Worm (Caenorhabditis elegans): ENCODE measurements around the gene fipr-1.

Gene fipr-1

DNA sequence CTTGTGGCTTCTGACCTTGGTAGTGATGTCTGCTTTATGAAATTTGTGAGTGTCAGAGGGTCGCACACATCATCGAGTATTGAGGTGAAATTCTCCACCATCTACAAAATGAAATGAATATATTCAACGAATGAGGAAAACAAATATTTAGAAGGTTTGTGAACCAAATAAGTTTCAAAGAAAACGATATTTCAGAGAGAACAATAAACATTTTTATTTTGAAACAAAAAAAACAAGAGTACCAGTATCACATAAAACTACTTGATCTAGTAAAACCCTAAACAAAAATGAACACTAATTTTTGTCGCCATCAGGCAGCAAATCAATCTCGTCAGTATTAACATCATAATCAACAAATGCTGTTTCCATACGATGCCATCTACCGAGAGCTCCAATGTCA is 44.5 kb downstream of the fipr-1 start, which contains the start of gene R04F11.3:
R04F11.3 (minus strand) TSS at position 101 of the 400 bp plus-strand sequence.
- TF ChIP-seq ceh-40 (GFP tag; IDR thresholded peaks at IDR 0.05) (no peak), F57C9.4 (tag; optimal IDR thresholded peaks at IDR 0.05) (no peak), nhr-27 (tag; optimal IDR thresholded peaks at IDR 0.05) (no peak), lin-26 (GFP tag; IDR thresholded peaks at IDR 0.05) (no peak), lag-1 (GFP tag; IDR thresholded peaks at IDR 0.05) (no peak), Y56A3A.18 (GFP tag; IDR thresholded peaks at IDR 0.05) (no peak), ztf-28 (GFP tag; IDR thresholded peaks at IDR 0.05) (no peak), rec-8 (tag; optimal IDR thresholded peaks at IDR 0.05) (no peak), egrh-3 (GFP tag; IDR thresholded peaks at IDR 0.05) (no peak), let-607 (tag; optimal IDR thresholded peaks at IDR 0.05) (no peak), aptf-2 (GFP tag; conservative IDR thresholded peaks at IDR 0.05) (no peak)

- no peak for TF ChIP-seq aptf-3 (GFP tag; IDR thresholded peaks at IDR 0.05)
- TF ChIP-seq F39B2.1 (GFP tag; IDR thresholded peaks at IDR 0.05), result no peak
- no peak for TF ChIP-seq tbp1 (GFP tag; optimal IDR thresholded peaks at IDR 0.05)
- no peak for TF ChIP-seq hsf-1 (GFP tag; IDR thresholded peaks at IDR 0.05)
- TF ChIP-seq C06A6.2 (GFP tag; conservative IDR thresholded peaks at IDR 0.05), result no peak
- no peak for TF ChIP-seq dpff-1 (tag; optimal IDR thresholded peaks at IDR 0.05)
- TF ChIP-seq pha-4 (tag; optimal IDR thresholded peaks at IDR 0.05), result no peak
- TF ChIP-seq lir-1 (GFP tag; conservative IDR thresholded peaks at IDR 0.05), result no peak
- TF ChIP-seq gei-17 (GFP tag; optimal IDR thresholded peaks at IDR 0.05), result no peak
These were observed 45.5 kb downstream of the fipr-1 start for ce11 chrV:12316076-12316475.

DNA sequence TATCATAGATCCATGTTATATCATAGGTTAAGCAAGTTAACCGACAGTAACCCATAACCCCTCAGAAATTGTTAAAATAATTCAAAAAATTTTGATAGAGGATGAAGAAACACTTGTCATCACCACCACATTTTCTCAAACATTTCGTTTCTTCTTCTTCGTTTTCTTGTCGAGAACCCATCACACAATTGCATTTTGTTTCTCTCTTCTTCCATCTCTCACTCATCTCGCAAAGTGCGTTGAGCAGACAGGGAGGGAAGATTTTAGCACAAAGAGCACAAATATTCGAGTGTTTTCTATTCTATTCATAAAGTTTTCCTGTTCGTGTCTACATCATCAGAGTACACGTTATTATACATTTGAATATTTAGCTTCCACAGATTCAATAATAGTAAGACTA is 47.1 kb downstream of the fipr-1 start:
- peak; percentile 62; the same call in 1 of the 2 replicates for TF ChIP-seq ekl-4 (GFP tag; IDR thresholded peaks at IDR 0.05)
- 0 out of 2 replicates have a peak, but pooled peaks have one; percentile 10 for TF ChIP-seq B0336.3 (GFP tag; IDR thresholded peaks at IDR 0.05)
- TF ChIP-seq ztf-22 (GFP tag; optimal IDR thresholded peaks at IDR 0.05), result no peak
- no peak for TF ChIP-seq ccch-3 (GFP tag; optimal IDR thresholded peaks at IDR 0.05)
- peak; percentile 32 for TF ChIP-seq snpc-1.3 (tag; optimal IDR thresholded peaks at IDR 0.05; ENCODE audit: insufficient read depth)
- TF ChIP-seq madf-6 (GFP tag; IDR thresholded peaks at IDR 0.05), result 0 out of 2 replicates have a peak, but pooled peaks have one; percentile 7
- TF ChIP-seq hsf-1 (GFP tag; IDR thresholded peaks at IDR 0.05), result peak; percentile 67
- 0 out of 2 replicates have a peak, but pooled peaks have one; percentile 44 for TF ChIP-seq nfyb-1 (GFP tag; IDR thresholded peaks at IDR 0.05)
- TF ChIP-seq ceh-27 (GFP tag; optimal IDR thresholded peaks at IDR 0.05), result peak; percentile 48
- TF ChIP-seq attf-3 (GFP tag; conservative IDR thresholded peaks at IDR 0.05), result peak; percentile 43; the same call in 1 of the 2 replicates
- no peak for TF ChIP-seq zfh-2 (GFP tag; conservative IDR thresholded peaks at IDR 0.05)
- TF ChIP-seq lin-54 (GFP tag; optimal IDR thresholded peaks at IDR 0.05), result no peak
- no peak for TF ChIP-seq C17E4.6 (GFP tag; IDR thresholded peaks at IDR 0.05)

Data from whole organism, young adult.